Worm (Caenorhabditis elegans): ENCODE measurements around the gene C06E4.1.

C06E4.1 gene

ce11 chrIV:7274969-7275548, 8.0 kb upstream of the C06E4.1 start:
- TF ChIP-seq dve-1 (tag; optimal IDR thresholded peaks at IDR 0.05): no peak
- TF ChIP-seq hlh-15 (tag; optimal IDR thresholded peaks at IDR 0.05): no peak
- TF ChIP-seq unc-42 (tag; optimal IDR thresholded peaks at IDR 0.05): peak; percentile 57

DNA sequence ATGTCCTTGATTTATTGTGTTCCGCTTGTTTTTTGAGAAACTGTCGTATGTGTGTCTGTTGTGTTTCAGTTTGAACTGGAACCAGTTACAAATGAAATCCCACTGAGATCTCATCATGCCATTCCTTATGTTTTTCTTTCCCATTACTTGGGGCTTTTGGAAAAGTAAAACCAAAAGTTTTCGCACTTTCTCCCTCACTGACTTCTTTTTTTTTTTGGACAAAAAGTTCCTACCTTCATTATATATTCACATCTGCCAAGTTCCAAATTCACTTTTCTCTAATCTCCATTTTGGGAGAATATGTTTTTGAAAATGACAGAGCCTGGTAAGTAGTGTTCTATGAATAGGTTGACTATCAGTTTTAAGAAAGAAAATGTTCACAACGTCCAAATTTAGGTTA, 6.4 kb upstream of the C06E4.1 start, which contains the start of gene C06E4.2:
TSS of gene C06E4.2 (plus strand) at position 301 of the 400 bp plus-strand sequence.
- TF ChIP-seq ahr-1 (tag; optimal IDR thresholded peaks at IDR 0.05): no peak
- no peak for TF ChIP-seq pros-1 (tag; optimal IDR thresholded peaks at IDR 0.05)
- TF ChIP-seq hlh-13 (GFP tag; optimal IDR thresholded peaks at IDR 0.05): no peak

DNA sequence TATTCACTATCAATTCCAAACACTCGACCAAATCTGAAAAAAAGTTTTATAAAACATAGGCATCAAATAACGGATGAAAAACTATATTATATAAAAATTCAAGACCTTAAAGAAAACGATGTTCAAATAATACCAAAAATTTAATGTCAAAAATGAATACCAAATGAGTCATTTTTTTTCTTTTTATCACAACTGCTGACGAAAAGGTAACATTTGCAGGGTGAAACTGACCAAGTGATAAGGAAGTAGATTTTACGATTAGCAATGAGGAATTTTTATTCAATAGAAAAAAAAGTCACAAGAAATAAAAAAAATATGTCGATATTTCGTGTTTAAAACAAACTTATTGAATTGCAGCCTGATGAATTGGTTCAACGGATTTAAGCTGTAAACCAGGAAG, 2.8 kb downstream of the C06E4.1 start, which contains the start of gene C06E4.8:
TSS of gene C06E4.8 (minus strand) at position 37 of the 400 bp plus-strand sequence.
- no peak for TF ChIP-seq rnt-1 (tag; optimal IDR thresholded peaks at IDR 0.05)
- TF ChIP-seq ceh-24 (tag; optimal IDR thresholded peaks at IDR 0.05): no peak
- TF ChIP-seq pag-3 (tag; optimal IDR thresholded peaks at IDR 0.05; ENCODE audit: borderline replicate concordance): no peak
- no peak for TF ChIP-seq lim-6 (tag; optimal IDR thresholded peaks at IDR 0.05)
- TF ChIP-seq pax-1 (tag; optimal IDR thresholded peaks at IDR 0.05): no peak
- no peak for TF ChIP-seq pha-2 (tag; optimal IDR thresholded peaks at IDR 0.05)
- no peak for TF ChIP-seq fkh-6 (tag; optimal IDR thresholded peaks at IDR 0.05)
- TF ChIP-seq madf-2 (tag; optimal IDR thresholded peaks at IDR 0.05): no peak
- no peak for TF ChIP-seq odd-2 (tag; optimal IDR thresholded peaks at IDR 0.05)
- TF ChIP-seq unc-3 (GFP tag; conservative IDR thresholded peaks at IDR 0.05): no peak
- no peak for TF ChIP-seq unc-3 (tag; optimal IDR thresholded peaks at IDR 0.05)
- TF ChIP-seq elt-4 (tag; optimal IDR thresholded peaks at IDR 0.05): no peak
- TF ChIP-seq ceh-19 (GFP tag; optimal IDR thresholded peaks at IDR 0.05): no peak
- TF ChIP-seq K09A11.1 (tag; optimal IDR thresholded peaks at IDR 0.05; ENCODE audit: insufficient read depth): no peak
- no peak for TF ChIP-seq ztf-16 (tag; optimal IDR thresholded peaks at IDR 0.05)
- TF ChIP-seq pat-9 (tag; optimal IDR thresholded peaks at IDR 0.05): no peak
- TF ChIP-seq fkh-10 (GFP tag; optimal IDR thresholded peaks at IDR 0.05): no peak
- TF ChIP-seq sdc-2 (tag; optimal IDR thresholded peaks at IDR 0.05): no peak
- no peak for TF ChIP-seq F13H6.1 (tag; optimal IDR thresholded peaks at IDR 0.05)
- TF ChIP-seq che-1 (tag; optimal IDR thresholded peaks at IDR 0.05): no peak

ce11 chrIV:7287474-7287873, 4.4 kb downstream of the C06E4.1 start, which contains the start of gene F42C5.3:
F42C5.3 (minus strand) TSS chrIV:7287574.
- TF ChIP-seq madf-2 (tag; optimal IDR thresholded peaks at IDR 0.05) (no peak), elt-4 (tag; optimal IDR thresholded peaks at IDR 0.05) (no peak), ets-4 (tag; optimal IDR thresholded peaks at IDR 0.05) (no peak), gmeb-2 (tag; optimal IDR thresholded peaks at IDR 0.05) (no peak), zip-5 (tag; optimal IDR thresholded peaks at IDR 0.05) (no peak), K09A11.1 (tag; optimal IDR thresholded peaks at IDR 0.05; ENCODE audit: insufficient read depth) (no peak), sdc-2 (tag; optimal IDR thresholded peaks at IDR 0.05) (no peak), hlh-15 (tag; optimal IDR thresholded peaks at IDR 0.05) (no peak), sox-2 (GFP tag; IDR thresholded peaks at IDR 0.05) (no peak)

- TF ChIP-seq dmd-4 (tag; optimal IDR thresholded peaks at IDR 0.05; ENCODE audit: borderline replicate concordance) (no peak), tbx-7 (tag; optimal IDR thresholded peaks at IDR 0.05) (no peak), che-1 (tag; optimal IDR thresholded peaks at IDR 0.05) (no peak), ttx-3 (tag; optimal IDR thresholded peaks at IDR 0.05) (no peak), rnt-1 (tag; optimal IDR thresholded peaks at IDR 0.05) (no peak), ceh-6 (GFP tag; optimal IDR thresholded peaks at IDR 0.05) (no peak)
Observed at ce11 chrIV:7291066-7291465, 8.0 kb downstream of the C06E4.1 start.

Measured in whole organism, late embryonic.